Worm (Caenorhabditis elegans) whole organism, L1 larva: ENCODE measurements around the gene ztf-18.

ENCODE experiments used
- C16A3.4 ChIP-seq: fragments of 150-350 bp; optimal IDR thresholded peaks from 2 replicates; lab custom pipeline; 2014; ENCODE audit warnings: missing biosample characterization, missing genetic modification characterization
- F16B12.6 ChIP-seq: fragments of 150-350 bp; optimal IDR thresholded peaks from 2 replicates; lab custom pipeline; 2014; ENCODE audit warnings: missing biosample characterization, missing genetic modification characterization
- Y116A8C.19 ChIP-seq: sonication (generic microtip); optimal IDR thresholded peaks from 2 replicates; lab custom pipeline; 2016; ENCODE audit warnings: missing compliant biosample characterization, missing genetic modification characterization, borderline replicate concordance
- aly-2 ChIP-seq: fragments of 150-350 bp; optimal IDR thresholded peaks from 2 replicates; lab custom pipeline; 2014; ENCODE audit warnings: missing biosample characterization, missing genetic modification characterization
- blmp-1 ChIP-seq: fragments of 150-350 bp; optimal IDR thresholded peaks from 2 replicates; lab custom pipeline; 2014; ENCODE audit warnings: missing biosample characterization, missing genetic modification characterization
- dpl-1 ChIP-seq, 3 experiments: fragments of 150-350 bp in 2 of 3; sonication (generic microtip) in 1 of 3; optimal IDR thresholded peaks; 2 replicates each; lab custom pipeline; 2014 to 2017; ENCODE audit warnings: missing biosample characterization in 3 of 3, missing genetic modification characterization in 3 of 3, missing genetic modification reagents in 3 of 3
- efl-1 ChIP-seq, 4 experiments: fragments of 150-350 bp; optimal IDR thresholded peaks in 3 of 4; peaks in 1 of 4; 1 replicate in 1 of 4; 2 replicates in 3 of 4; lab custom pipeline; 2014; ENCODE audit warnings: missing biosample characterization in 2 of 4, missing genetic modification characterization in 2 of 4, missing genetic modification reagents in 2 of 4
- efl-3 ChIP-seq: fragments of 200-800 bp; sonication (Bioruptor generic); optimal IDR thresholded peaks from 2 replicates; lab custom pipeline; 2018; ENCODE audit warnings: mild to moderate bottlenecking, missing genetic modification characterization, missing compliant biosample characterization
- elt-3 ChIP-seq, 6 experiments: fragments of 150-350 bp in 1 of 6; sonication (generic microtip); optimal IDR thresholded peaks; 2 replicates each; lab custom pipeline; 2017 to 2018; ENCODE audit warnings: missing biosample characterization in 6 of 6, missing genetic modification characterization in 6 of 6, inconsistent platforms in 1 of 6
- fkh-4 ChIP-seq: sonication (generic microtip); optimal IDR thresholded peaks from 2 replicates; lab custom pipeline; 2016; ENCODE audit warnings: missing compliant biosample characterization, missing genetic modification characterization, borderline replicate concordance
- fos-1 ChIP-seq: fragments of 150-350 bp; optimal IDR thresholded peaks from 2 replicates; lab custom pipeline; 2014; ENCODE audit warnings: missing biosample characterization, missing genetic modification characterization
- jun-1 ChIP-seq: fragments of 150-350 bp; optimal IDR thresholded peaks from 2 replicates; lab custom pipeline; 2014; ENCODE audit warnings: missing biosample characterization, missing genetic modification reagents, missing genetic modification characterization
- lin-13 ChIP-seq: fragments of 150-350 bp; optimal IDR thresholded peaks from 2 replicates; lab custom pipeline; 2014; ENCODE audit warnings: missing biosample characterization, missing genetic modification reagents, missing genetic modification characterization
- lin-14 ChIP-seq: fragments of 200-800 bp; sonication (Bioruptor generic); optimal IDR thresholded peaks from 2 replicates; lab custom pipeline; 2018; ENCODE audit warnings: mild to moderate bottlenecking, missing genetic modification characterization, moderate library complexity, missing compliant biosample characterization
- lin-15B ChIP-seq: fragments of 150-350 bp; sonication (generic microtip); optimal IDR thresholded peaks from 3 replicates; lab custom pipeline; 2014; ENCODE audit warnings: missing biosample characterization, missing genetic modification characterization
- lin-35 ChIP-seq, 2 experiments: fragments of 150-350 bp; optimal IDR thresholded peaks; 2 replicates each; lab custom pipeline; 2014; ENCODE audit warnings: missing biosample characterization in 2 of 2, missing genetic modification characterization in 2 of 2, missing genetic modification reagents in 2 of 2
- lir-3 ChIP-seq: sonication (generic microtip); optimal IDR thresholded peaks from 2 replicates; lab custom pipeline; 2016; ENCODE audit warnings: mild to moderate bottlenecking, missing genetic modification characterization, moderate library complexity, missing compliant biosample characterization; ENCODE audit not compliant: poor library complexity
- lsy-2 ChIP-seq, 2 experiments: fragments of 150-350 bp; optimal IDR thresholded peaks; 2 replicates each; lab custom pipeline; 2014; ENCODE audit warnings: missing biosample characterization in 2 of 2, missing genetic modification characterization in 2 of 2
- nhr-20 ChIP-seq: sonication (generic microtip); optimal IDR thresholded peaks from 2 replicates; lab custom pipeline; 2016; ENCODE audit warnings: mild to moderate bottlenecking, missing genetic modification characterization, missing compliant biosample characterization
- nhr-47 ChIP-seq: sonication (generic microtip); optimal IDR thresholded peaks from 2 replicates; lab custom pipeline; 2016; ENCODE audit warnings: mild to moderate bottlenecking, missing genetic modification characterization, moderate library complexity, missing compliant biosample characterization
- nhr-71 ChIP-seq: sonication (generic microtip); optimal IDR thresholded peaks from 2 replicates; lab custom pipeline; 2016; ENCODE audit warnings: mild to moderate bottlenecking, missing genetic modification characterization, moderate library complexity, missing compliant biosample characterization
- nhr-77 ChIP-seq: fragments of 150-350 bp; optimal IDR thresholded peaks from 2 replicates; lab custom pipeline; 2014; ENCODE audit warnings: missing biosample characterization, missing genetic modification characterization
- nhr-85 ChIP-seq: sonication (generic microtip); peaks from one replicate; lab custom pipeline; 2016; ENCODE audit warnings: missing genetic modification characterization, inconsistent platforms, missing compliant biosample characterization
- nhr-90 ChIP-seq: sonication (generic microtip); optimal IDR thresholded peaks from 2 replicates; lab custom pipeline; 2016; ENCODE audit warnings: mild to moderate bottlenecking, missing genetic modification characterization, missing compliant biosample characterization; ENCODE audit not compliant: poor library complexity
- pax-3 ChIP-seq: fragments of 200-800 bp; sonication (Bioruptor generic); optimal IDR thresholded peaks from 2 replicates; lab custom pipeline; 2018; ENCODE audit warnings: mild to moderate bottlenecking, missing genetic modification characterization, moderate library complexity, missing compliant biosample characterization
- pqm-1 ChIP-seq: sonication (generic microtip); optimal IDR thresholded peaks from 3 replicates; lab custom pipeline; 2017; ENCODE audit warnings: missing biosample characterization, missing genetic modification characterization
- rnt-1 ChIP-seq: sonication (generic microtip); optimal IDR thresholded peaks from 2 replicates; lab custom pipeline; 2016; ENCODE audit warnings: mild to moderate bottlenecking, missing genetic modification characterization, moderate library complexity, missing compliant biosample characterization
- skn-1 ChIP-seq: fragments of 150-350 bp; optimal IDR thresholded peaks from 2 replicates; lab custom pipeline; 2014; ENCODE audit warnings: missing biosample characterization, missing genetic modification characterization
- snpc-4 ChIP-seq: fragments of 150-350 bp; optimal IDR thresholded peaks from 2 replicates; lab custom pipeline; 2014; ENCODE audit warnings: missing biosample characterization, missing genetic modification characterization
- snu-23 ChIP-seq: sonication (generic microtip); optimal IDR thresholded peaks from 2 replicates; lab custom pipeline; 2016; ENCODE audit warnings: missing genetic modification characterization, missing compliant biosample characterization
- sox-4 ChIP-seq: sonication (generic microtip); optimal IDR thresholded peaks from 2 replicates; lab custom pipeline; 2016; ENCODE audit warnings: missing genetic modification characterization, missing compliant biosample characterization
- tlp-1 ChIP-seq: fragments of 150-350 bp; optimal IDR thresholded peaks from 2 replicates; lab custom pipeline; 2014; ENCODE audit warnings: missing biosample characterization, missing genetic modification characterization
- unc-130 ChIP-seq: fragments of 150-350 bp; optimal IDR thresholded peaks from 2 replicates; lab custom pipeline; 2017; ENCODE audit warnings: missing biosample characterization, missing genetic modification characterization, inconsistent platforms
- zag-1 ChIP-seq: fragments of 150-350 bp; optimal IDR thresholded peaks from 2 replicates; lab custom pipeline; 2014; ENCODE audit warnings: missing biosample characterization, missing genetic modification characterization

ztf-18 gene

ce11 chrIII:910540-911311 lies 15.2 kb upstream of the ztf-18 start, which contains the start of the genes F23H11.5 and bra-2 (continued):
- TF ChIP-seq skn-1 (tag; lab: Kevin White, UChicago) (peak; percentile 14), fkh-4 (tag; lab: Kevin White, UChicago) (no peak), pax-3 (tag; lab: Kevin White, UChicago) (no peak), unc-130 (tag; lab: Kevin White, UChicago) (peak; percentile 36), Y116A8C.19 (tag; lab: Kevin White, UChicago) (no peak), pqm-1 (tag; lab: Kevin White, UChicago) (no peak), lin-15B (no peak), snu-23 (GFP tag; lab: Kevin White, UChicago) (peak; percentile 44), efl-3 (GFP tag; lab: Kevin White, UChicago) (no peak), F16B12.6 (peak; percentile 27), elt-3 (tag; optimal IDR thresholded peaks at IDR 0.05; lab: Kevin White, UChicago) (peak in 1 of 6 experiments; percentile 5), nhr-71 (tag; lab: Kevin White, UChicago) (peak; percentile 34), nhr-77 (tag; lab: Kevin White, UChicago) (no peak), lsy-2 (tag; optimal IDR thresholded peaks at IDR 0.05; lab: Kevin White, UChicago) (peak; percentile 50 to 82), lin-13 (no peak)

ce11 chrIII:909540-909939 lies 14.0 kb upstream of the ztf-18 start, which contains the start of gene crls-1:
crls-1 (minus strand) TSS chrIII:909902.
- no peak for TF ChIP-seq aly-2 (tag; lab: Kevin White, UChicago)
- TF ChIP-seq nhr-85 (tag; lab: Kevin White, UChicago): peak; percentile 14
- TF ChIP-seq nhr-47: peak; percentile 3
- peak; percentile 7 for TF ChIP-seq rnt-1
- TF ChIP-seq lsy-2 (tag; optimal IDR thresholded peaks at IDR 0.05; lab: Kevin White, UChicago): peak in 1 of 2 experiments; percentile 4

- TF ChIP-seq snu-23 (GFP tag; lab: Kevin White, UChicago) (peak; percentile 5), fos-1 (peak; percentile 94), blmp-1 (peak; percentile 61), lin-14 (peak; percentile 36), lsy-2 (tag; optimal IDR thresholded peaks at IDR 0.05; lab: Kevin White, UChicago) (peak in 1 of 2 experiments; percentile 45), efl-1 (optimal IDR thresholded peaks at IDR 0.05; lab: Kevin White, UChicago) (peak; percentile 6 to 49), efl-1 (GFP tag; optimal IDR thresholded peaks at IDR 0.05 in 1 of 2; lab: Kevin White, UChicago) (peak in 1 of 2 experiments; percentile 7), nhr-90 (tag; lab: Kevin White, UChicago) (no peak), jun-1 (tag; lab: Kevin White, UChicago) (peak; percentile 71), nhr-71 (tag; lab: Kevin White, UChicago) (no peak)
These were observed 12.5 kb upstream of the ztf-18 start for ce11 chrIII:907990-908389.

- TF ChIP-seq efl-1 (optimal IDR thresholded peaks at IDR 0.05; lab: Kevin White, UChicago) (no peak), efl-1 (GFP tag; optimal IDR thresholded peaks at IDR 0.05 in 1 of 2; lab: Kevin White, UChicago) (peak in 1 of 2 experiments; percentile 71), sox-4 (tag; lab: Kevin White, UChicago) (no peak)
These were observed 11.8 kb upstream of the ztf-18 start, which contains the start of gene F23H11.4 for ce11 chrIII:907311-907710. F23H11.4 (minus strand) TSS chrIII:907539.

- TF ChIP-seq blmp-1 (peak; percentile 9), pqm-1 (tag; lab: Kevin White, UChicago) (no peak), lin-35 (GFP tag; optimal IDR thresholded peaks at IDR 0.05; lab: Kevin White, UChicago) (peak; percentile 42 to 87), snpc-4 (tag; lab: Kevin White, UChicago) (no peak), nhr-20 (tag; lab: Kevin White, UChicago) (peak; percentile 6), C16A3.4 (tag; lab: Kevin White, UChicago) (peak; percentile 15), nhr-47 (peak; percentile 4), nhr-71 (tag; lab: Kevin White, UChicago) (peak; percentile 36), tlp-1 (tag; lab: Kevin White, UChicago) (no peak), zag-1 (no peak), lir-3 (tag; lab: Kevin White, UChicago) (no peak), snu-23 (GFP tag; lab: Kevin White, UChicago) (peak; percentile 3), dpl-1 (GFP tag; optimal IDR thresholded peaks at IDR 0.05; lab: Kevin White, UChicago) (peak; percentile 61 to 81 (median 73)), lin-15B (peak; percentile 42), efl-1 (optimal IDR thresholded peaks at IDR 0.05; lab: Kevin White, UChicago) (peak; percentile 55 to 70), efl-1 (GFP tag; optimal IDR thresholded peaks at IDR 0.05 in 1 of 2; lab: Kevin White, UChicago) (peak; percentile 78 to 97)
- TF ChIP-seq, all 84 proteins: peak for 10
These were observed 6.2 kb upstream of the ztf-18 start for ce11 chrIII:901600-902250.
